Fruit fly (Drosophila melanogaster) whole organism, embryonic: ENCODE data around the gene CG1840.

Experiments
- Asciz ChIP-seq: fragments of 200-800 bp; sonication (Bioruptor generic); optimal IDR thresholded peaks from 2 replicates; lab custom pipeline; 2017; ENCODE audit warnings: missing biosample characterization, mild to moderate bottlenecking, missing genetic modification characterization, missing genetic modification reagents
- Atf6 ChIP-seq: fragments of 200-800 bp; sonication (Bioruptor generic); IDR thresholded peaks from 2 replicates; pipeline ENCODE4 v1.3.6; 2022; ENCODE audit warnings: missing biosample characterization, missing genetic modification characterization
- Blimp-1 ChIP-seq: fragments of 200-800 bp; sonication (Bioruptor generic); optimal IDR thresholded peaks from 3 replicates; lab custom pipeline; 2018; ENCODE audit warnings: missing biosample characterization, missing genetic modification characterization, mild to moderate bottlenecking, moderate library complexity, missing genetic modification reagents
- CG11398 ChIP-seq: fragments of 200-800 bp; sonication (Bioruptor generic); optimal IDR thresholded peaks from 2 replicates; lab custom pipeline; 2016; ENCODE audit warnings: missing biosample characterization, missing genetic modification characterization
- CG11696 ChIP-seq: fragments of 200-800 bp; sonication (Bioruptor generic); IDR thresholded peaks from 2 replicates; pipeline ENCODE4 v1.3.6; 2022; ENCODE audit warnings: missing biosample characterization, missing genetic modification characterization
- CG13424 ChIP-seq: fragments of 200-800 bp; sonication (Bioruptor generic); optimal IDR thresholded peaks from 2 replicates; lab custom pipeline; 2019; ENCODE audit warnings: missing biosample characterization, mild to moderate bottlenecking, missing genetic modification characterization, moderate library complexity
- CG2678 ChIP-seq: fragments of 200-800 bp; sonication (Bioruptor generic); optimal IDR thresholded peaks from 3 replicates; lab custom pipeline; 2019; ENCODE audit warnings: missing biosample characterization, mild to moderate bottlenecking, missing genetic modification characterization, moderate library complexity
- CG31441 ChIP-seq: fragments of 200-800 bp; sonication (Bioruptor generic); IDR thresholded peaks from 2 replicates; pipeline ENCODE4 v1.3.6; 2022; ENCODE audit warnings: missing biosample characterization, missing genetic modification characterization
- CG32772 ChIP-seq: fragments of 200-800 bp; sonication (Bioruptor generic); IDR thresholded peaks from 2 replicates; pipeline ENCODE4 v1.3.6; 2022; ENCODE audit warnings: missing biosample characterization, missing genetic modification characterization
- CG4360 ChIP-seq: fragments of 200-800 bp; sonication (Bioruptor generic); IDR thresholded peaks from 2 replicates; pipeline ENCODE4 v1.3.6; 2022; ENCODE audit warnings: missing biosample characterization, missing genetic modification characterization
- CG6175 ChIP-seq: fragments of 200-800 bp; sonication (Bioruptor generic); IDR thresholded peaks from 3 replicates; pipeline ENCODE4 v1.3.6; 2022; ENCODE audit warnings: missing biosample characterization, missing genetic modification characterization
- CG6683 ChIP-seq: fragments of 200-800 bp; sonication (Bioruptor generic); optimal IDR thresholded peaks from 2 replicates; lab custom pipeline; 2017; ENCODE audit warnings: missing biosample characterization, mild to moderate bottlenecking, missing genetic modification characterization, missing genetic modification reagents
- CG8765 ChIP-seq: fragments of 200-800 bp; sonication (Bioruptor generic); IDR thresholded peaks from 2 replicates; pipeline ENCODE4 v1.3.6; 2022; ENCODE audit warnings: missing biosample characterization, missing genetic modification characterization
- CG9876 ChIP-seq: fragments of 200-800 bp; sonication (Bioruptor generic); optimal IDR thresholded peaks from 2 replicates; lab custom pipeline; 2016; ENCODE audit warnings: missing biosample characterization, missing genetic modification characterization
- E2f2 ChIP-seq: fragments of 200-800 bp; sonication (Bioruptor generic); IDR thresholded peaks from 2 replicates; pipeline ENCODE4 v1.3.6; 2022; ENCODE audit warnings: missing biosample characterization, missing genetic modification characterization
- Gug ChIP-seq: fragments of 200-800 bp; sonication (Bioruptor generic); IDR thresholded peaks from 4 replicates; pipeline ENCODE4 v1.3.6; 2022; ENCODE audit warnings: missing biosample characterization, missing genetic modification characterization
- H15 ChIP-seq: fragments of 200-800 bp; sonication (Bioruptor generic); IDR thresholded peaks from 3 replicates; pipeline ENCODE4 v1.3.6; 2022; ENCODE audit warnings: missing biosample characterization, missing genetic modification characterization
- HLH3B ChIP-seq: fragments of 200-800 bp; sonication (Bioruptor generic); IDR thresholded peaks from 2 replicates; pipeline ENCODE4 v1.3.6; 2022; ENCODE audit warnings: missing biosample characterization, missing genetic modification characterization
- Hmx ChIP-seq: fragments of 200-800 bp; sonication (Bioruptor generic); optimal IDR thresholded peaks from 2 replicates; lab custom pipeline; 2016; ENCODE audit warnings: missing biosample characterization, missing genetic modification characterization
- Mrtf ChIP-seq: fragments of 200-800 bp; sonication (Bioruptor generic); IDR thresholded peaks from 3 replicates; pipeline ENCODE4 v1.3.6; 2022; ENCODE audit warnings: missing biosample characterization, missing genetic modification characterization
- Oaz ChIP-seq: fragments of 200-800 bp; sonication (Bioruptor generic); IDR thresholded peaks from 2 replicates; pipeline ENCODE4 v1.3.6; 2022; ENCODE audit warnings: missing biosample characterization, missing genetic modification characterization
- Side ChIP-seq: fragments of 200-800 bp; sonication (Bioruptor generic); optimal IDR thresholded peaks from 2 replicates; lab custom pipeline; 2016; ENCODE audit warnings: missing biosample characterization, missing genetic modification characterization
- Six4 ChIP-seq: fragments of 200-800 bp; sonication (Bioruptor generic); optimal IDR thresholded peaks from 2 replicates; lab custom pipeline; 2016; ENCODE audit warnings: missing biosample characterization, missing genetic modification characterization
- Sox100B ChIP-seq: fragments of 200-800 bp; sonication (Bioruptor generic); optimal IDR thresholded peaks from 3 replicates; lab custom pipeline; 2018; ENCODE audit warnings: missing biosample characterization, mild to moderate bottlenecking, missing genetic modification characterization
- Vsx1 ChIP-seq: fragments of 200-800 bp; sonication (Bioruptor generic); optimal IDR thresholded peaks from 2 replicates; lab custom pipeline; 2017; ENCODE audit warnings: missing biosample characterization, mild to moderate bottlenecking, missing genetic modification characterization, missing genetic modification reagents
- Xrp1 ChIP-seq: fragments of 200-800 bp; sonication (Bioruptor generic); IDR thresholded peaks from 2 replicates; pipeline ENCODE4 v1.3.6; 2022; ENCODE audit warnings: missing biosample characterization, missing genetic modification characterization
- ap ChIP-seq: fragments of 200-800 bp; sonication (Bioruptor generic); IDR thresholded peaks from 2 replicates; pipeline ENCODE4 v1.3.6; 2022; ENCODE audit warnings: missing biosample characterization, missing genetic modification characterization
- az2 ChIP-seq: fragments of 200-800 bp; sonication (Bioruptor generic); optimal IDR thresholded peaks from 3 replicates; lab custom pipeline; 2016; ENCODE audit warnings: missing biosample characterization, missing genetic modification characterization
- bab2 ChIP-seq: fragments of 200-800 bp; sonication (Bioruptor generic); optimal IDR thresholded peaks from 2 replicates; lab custom pipeline; 2016; ENCODE audit warnings: missing biosample characterization, missing genetic modification characterization
- bcd ChIP-seq: fragments of 200-800 bp; sonication (Bioruptor generic); optimal IDR thresholded peaks from 2 replicates; lab custom pipeline; 2017; ENCODE audit warnings: missing biosample characterization, mild to moderate bottlenecking, missing genetic modification characterization
- caup ChIP-seq: fragments of 200-800 bp; sonication (Bioruptor generic); optimal IDR thresholded peaks from 3 replicates; lab custom pipeline; 2017; ENCODE audit warnings: missing biosample characterization, mild to moderate bottlenecking, missing genetic modification characterization, moderate library complexity; ENCODE audit not compliant: severe bottlenecking
- croc ChIP-seq: fragments of 200-800 bp; sonication (Bioruptor generic); conservative IDR thresholded peaks from 3 replicates; pipeline ENCODE4 v1.3.6; 2022; ENCODE audit warnings: missing biosample characterization, missing genetic modification characterization
- fd64A ChIP-seq: fragments of 200-800 bp; sonication (Bioruptor generic); optimal IDR thresholded peaks from 3 replicates; lab custom pipeline; 2018; ENCODE audit warnings: missing biosample characterization, mild to moderate bottlenecking, missing genetic modification characterization
- gcm ChIP-seq: fragments of 200-800 bp; sonication (Bioruptor generic); optimal IDR thresholded peaks from 2 replicates; lab custom pipeline; 2019; ENCODE audit warnings: missing biosample characterization, mild to moderate bottlenecking, missing genetic modification characterization, moderate library complexity
- gro ChIP-seq: fragments of 200-800 bp; sonication (Bioruptor generic); optimal IDR thresholded peaks from 2 replicates; lab custom pipeline; 2016; ENCODE audit warnings: missing biosample characterization, missing genetic modification characterization
- lmd ChIP-seq: fragments of 200-800 bp; sonication (Bioruptor generic); IDR thresholded peaks from 2 replicates; pipeline ENCODE4 v1.3.6; 2022; ENCODE audit warnings: missing biosample characterization, missing genetic modification characterization
- maf-S ChIP-seq: fragments of 200-800 bp; sonication (Bioruptor generic); optimal IDR thresholded peaks from 2 replicates; lab custom pipeline; 2016; ENCODE audit warnings: missing biosample characterization, missing genetic modification characterization
- oc ChIP-seq: fragments of 200-800 bp; sonication (Bioruptor generic); optimal IDR thresholded peaks from 2 replicates; lab custom pipeline; 2018; ENCODE audit warnings: missing biosample characterization, mild to moderate bottlenecking, missing genetic modification characterization, moderate library complexity
- pnt ChIP-seq: fragments of 200-800 bp; sonication (Bioruptor generic); optimal IDR thresholded peaks from 3 replicates; lab custom pipeline; 2016; ENCODE audit warnings: missing biosample characterization, missing genetic modification characterization
- pzg ChIP-seq: fragments of 200-800 bp; sonication (Bioruptor generic); optimal IDR thresholded peaks from 3 replicates; lab custom pipeline; 2018; ENCODE audit warnings: missing biosample characterization, mild to moderate bottlenecking, missing genetic modification characterization, moderate library complexity
- row ChIP-seq: fragments of 200-800 bp; sonication (Bioruptor generic); IDR thresholded peaks from 3 replicates; pipeline ENCODE4 v1.3.6; 2022; ENCODE audit warnings: missing biosample characterization, missing genetic modification characterization
- salm ChIP-seq: fragments of 200-800 bp; sonication (Bioruptor generic); optimal IDR thresholded peaks from 2 replicates; lab custom pipeline; 2018; ENCODE audit warnings: missing biosample characterization, mild to moderate bottlenecking, missing genetic modification characterization
- sc ChIP-seq, 3 experiments: fragments of >200 bp in 2 of 3; fragments of 200-800 bp in 1 of 3; sonication (Bioruptor generic) in 1 of 3; optimal IDR thresholded peaks; 2 replicates in 2 of 3; 3 replicates in 1 of 3; lab custom pipeline; 2017; ENCODE audit warnings: mild to moderate bottlenecking in 1 of 3, missing biosample characterization in 1 of 3, missing genetic modification characterization in 1 of 3, missing genetic modification reagents in 1 of 3
- scrt ChIP-seq: fragments of 200-800 bp; sonication (Bioruptor generic); optimal IDR thresholded peaks from 2 replicates; lab custom pipeline; 2018; ENCODE audit warnings: missing biosample characterization, mild to moderate bottlenecking, missing genetic modification characterization, moderate library complexity
- sens ChIP-seq: fragments of 200-800 bp; sonication (Bioruptor generic); peaks from one replicate; lab custom pipeline; 2016; ENCODE audit warnings: missing biosample characterization, missing genetic modification characterization
- tio ChIP-seq: fragments of 200-800 bp; sonication (Bioruptor generic); optimal IDR thresholded peaks from 2 replicates; lab custom pipeline; 2017; ENCODE audit warnings: missing biosample characterization, missing genetic modification characterization, inconsistent platforms
- trh ChIP-seq: fragments of 200-800 bp; sonication (Bioruptor generic); optimal IDR thresholded peaks from 2 replicates; lab custom pipeline; 2016; ENCODE audit warnings: missing biosample characterization, missing genetic modification characterization
- unc-4 ChIP-seq: fragments of 200-800 bp; sonication (Bioruptor generic); IDR thresholded peaks from 2 replicates; pipeline ENCODE4 v1.3.6; 2022; ENCODE audit warnings: missing biosample characterization, missing genetic modification characterization; ENCODE audit not compliant: partially characterized antibody
- usp ChIP-seq: fragments of >200 bp; optimal IDR thresholded peaks from 2 replicates; lab custom pipeline; 2017; ENCODE audit warnings: missing biosample characterization, missing genetic modification characterization
- wor ChIP-seq: fragments of 200-800 bp; sonication (Bioruptor generic); IDR thresholded peaks from 2 replicates; pipeline ENCODE4 v1.3.6; 2022; ENCODE audit warnings: missing biosample characterization, missing genetic modification characterization

CG1840 gene

dm6 chrX:11848507-11849264 lies 39.5 kb upstream of the CG1840 start (continued):
- TF ChIP-seq Mrtf (GFP tag; lab: Robert Waterston, UW) (no peak), CG8765 (GFP tag; lab: Robert Waterston, UW) (no peak), Six4 (GFP tag; lab: Kevin White, UChicago) (no peak), gcm (GFP tag; lab: Kevin White, UChicago) (peak; percentile 16), CG9876 (GFP tag; lab: Kevin White, UChicago) (no peak), HLH3B (GFP tag; lab: Robert Waterston, UW) (peak; percentile 66), bcd (GFP tag; lab: Kevin White, UChicago) (peak; percentile 8), sc (optimal IDR thresholded peaks at IDR 0.05; lab: Kevin White, UChicago) (no peak), sc (GFP tag; optimal IDR thresholded peaks at IDR 0.05; lab: Kevin White, UChicago) (no peak), CG11398 (no peak), lmd (GFP tag; lab: Robert Waterston, UW) (peak; percentile 42; the same call in 1 of the 2 replicates), CG6683 (GFP tag; lab: Kevin White, UChicago) (no peak), Sox100B (GFP tag; lab: Kevin White, UChicago) (peak; percentile 51), az2 (GFP tag; lab: Kevin White, UChicago) (peak; percentile 25), pzg (no peak), trh (GFP tag; lab: Kevin White, UChicago) (no peak), CG2678 (tag; lab: Kevin White, UChicago) (peak; percentile 69), usp (GFP tag; lab: Kevin White, UChicago) (no peak), row (GFP tag; lab: Robert Waterston, UW) (peak; percentile 55), Hmx (GFP tag; lab: Kevin White, UChicago) (no peak), caup (GFP tag; lab: Kevin White, UChicago) (peak; percentile 34), Gug (no peak), E2f2 (no peak), oc (peak; percentile 41), CG13424 (tag; lab: Kevin White, UChicago) (peak; percentile 47), sens (peak; percentile 18), salm (tag; lab: Kevin White, UChicago) (peak; percentile 8), CG31441 (GFP tag; lab: Robert Waterston, UW) (peak; percentile 77), Oaz (peak; percentile 35; the same call in 1 of the 2 replicates), ap (GFP tag; lab: Robert Waterston, UW) (peak; percentile 44; the same call in 1 of the 2 replicates), H15 (GFP tag; lab: Robert Waterston, UW) (no peak), CG6175 (no peak), wor (GFP tag; lab: Robert Waterston, UW) (no peak), Blimp-1 (GFP tag; lab: Kevin White, UChicago) (peak; percentile 65), Atf6 (GFP tag; lab: Robert Waterston, UW) (0 out of 2 replicates have a peak, but pooled peaks have one; percentile 43), gro (GFP tag; lab: Kevin White, UChicago) (no peak), Asciz (GFP tag; lab: Kevin White, UChicago) (peak; percentile 63), tio (no peak), Side (GFP tag; lab: Kevin White, UChicago) (no peak), pnt (GFP tag; lab: Kevin White, UChicago) (no peak), croc (no peak), Xrp1 (GFP tag; lab: Robert Waterston, UW) (peak; percentile 65; the same call in 1 of the 2 replicates), Vsx1 (GFP tag; lab: Kevin White, UChicago) (peak; percentile 36), CG32772 (GFP tag; lab: Robert Waterston, UW) (peak; percentile 35), CG4360 (GFP tag; lab: Robert Waterston, UW) (no peak), bab2 (GFP tag; lab: Kevin White, UChicago) (no peak), maf-S (GFP tag; lab: Kevin White, UChicago) (no peak), scrt (peak; percentile 31), unc-4 (GFP tag; lab: Robert Waterston, UW) (no peak), fd64A (GFP tag; lab: Kevin White, UChicago) (no peak), CG11696 (GFP tag; lab: Robert Waterston, UW) (no peak)
